Worm (Caenorhabditis elegans): Measurements from ENCODE around the gene F48G7.13.

Gene F48G7.13

ce11 chrV:642750-643149 is 27.4 kb downstream of the F48G7.13 start, which contains the start of gene nhr-190:
nhr-190 (minus strand) TSS chrV:642924.
- no peak for TF ChIP-seq unc-62 (GFP tag; optimal IDR thresholded peaks at IDR 0.05)

ce11 chrV:646129-646528 is 30.8 kb downstream of the F48G7.13 start, which contains the start of gene F48G7.12:
F48G7.12 (minus strand) TSS chrV:646229.
- TF ChIP-seq unc-62 (GFP tag; optimal IDR thresholded peaks at IDR 0.05), result no peak

ce11 chrV:646888-647287 is 31.5 kb downstream of the F48G7.13 start, which contains the start of gene ugt-42:
ugt-42 (plus strand) TSS chrV:647188.
- TF ChIP-seq unc-62 (GFP tag; optimal IDR thresholded peaks at IDR 0.05), result no peak

DNA sequence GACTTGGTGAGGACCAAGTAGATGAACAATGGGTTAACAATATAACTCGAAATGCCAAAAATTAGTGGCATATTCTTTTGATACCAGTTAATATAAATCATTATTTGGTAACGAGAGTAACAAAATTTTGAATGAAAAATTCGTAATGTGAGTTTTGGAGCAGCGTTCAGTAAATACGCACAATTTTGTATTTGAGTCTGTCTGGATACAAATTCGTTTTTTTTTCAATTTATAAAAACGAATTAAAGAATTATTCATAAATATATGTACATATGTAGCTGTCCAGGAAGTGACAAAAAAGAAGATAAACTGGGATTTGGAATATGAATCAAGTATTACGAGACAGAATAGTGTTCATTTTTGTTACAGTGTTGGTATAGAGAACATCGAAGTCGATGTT is 37.6 kb downstream of the F48G7.13 start, which contains the start of gene srj-5:
srj-5 (minus strand) TSS at position 101 of the 400 bp plus-strand sequence.
- TF ChIP-seq unc-62 (GFP tag; optimal IDR thresholded peaks at IDR 0.05), result no peak

DNA sequence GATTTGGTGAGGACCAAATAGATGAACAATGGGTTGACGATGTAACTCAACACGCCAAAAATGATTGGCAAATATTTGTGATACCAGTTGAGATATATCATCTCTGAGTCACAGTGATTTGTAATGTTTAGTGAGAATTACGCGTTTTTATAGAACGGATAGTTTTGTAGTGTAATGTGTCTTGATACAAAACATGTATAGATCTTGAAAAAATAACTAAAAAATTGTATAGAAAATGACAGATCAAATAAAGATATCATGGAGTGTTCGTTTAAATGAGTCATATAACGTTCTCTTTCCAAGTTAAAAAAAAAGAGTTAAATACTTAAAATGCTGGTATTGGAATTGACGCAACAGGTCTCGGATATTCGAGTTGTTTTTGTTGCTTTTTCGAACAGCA is 39.0 kb downstream of the F48G7.13 start, which contains the start of gene srj-6:
srj-6 (minus strand) TSS at position 101 of the 400 bp plus-strand sequence.
- no peak for TF ChIP-seq unc-62 (GFP tag; optimal IDR thresholded peaks at IDR 0.05)

DNA sequence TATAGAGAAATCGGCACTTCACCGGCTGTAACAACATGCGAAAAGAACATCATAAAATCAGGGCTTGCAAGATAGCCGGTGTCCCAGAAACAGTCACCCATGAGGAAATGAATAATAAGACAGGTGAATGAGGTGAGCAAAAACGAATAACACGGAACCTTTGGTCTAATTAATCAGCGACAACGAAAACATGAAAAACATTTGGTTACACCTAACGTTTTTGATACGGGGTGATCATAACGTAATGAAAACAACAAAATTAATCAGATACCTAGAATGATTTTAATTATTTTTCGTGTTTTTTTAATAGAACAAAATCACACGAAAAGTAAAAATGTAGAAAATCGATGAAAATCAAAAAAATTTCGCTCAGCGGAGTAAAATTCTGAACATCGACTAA is 40.4 kb downstream of the F48G7.13 start, which contains the start of gene srh-245:
srh-245 (minus strand) TSS at position 101 of the 400 bp plus-strand sequence.
- no peak for TF ChIP-seq unc-62 (GFP tag; optimal IDR thresholded peaks at IDR 0.05)

DNA sequence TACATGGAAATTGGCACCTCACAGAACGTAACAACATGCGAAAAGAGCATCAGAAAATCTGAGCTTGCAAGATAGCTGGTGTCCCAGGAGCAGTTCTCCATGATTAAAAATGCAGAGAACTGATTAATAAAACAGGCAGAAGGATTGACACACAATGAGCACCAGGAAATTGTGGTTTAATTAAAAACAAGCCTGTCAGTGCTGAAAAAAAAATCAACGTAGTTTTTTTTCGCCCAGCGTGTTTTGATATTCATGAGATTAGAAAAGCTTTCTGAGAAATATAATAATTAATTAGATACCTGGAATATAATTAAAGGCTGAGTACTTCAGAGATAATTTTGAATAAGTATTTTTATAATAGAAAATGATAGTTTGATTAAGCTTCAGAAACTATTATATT is 42.3 kb downstream of the F48G7.13 start, which contains the start of gene srh-246:
srh-246 (minus strand) TSS at position 101 of the 400 bp plus-strand sequence.
- no peak for TF ChIP-seq unc-62 (GFP tag; optimal IDR thresholded peaks at IDR 0.05)

DNA sequence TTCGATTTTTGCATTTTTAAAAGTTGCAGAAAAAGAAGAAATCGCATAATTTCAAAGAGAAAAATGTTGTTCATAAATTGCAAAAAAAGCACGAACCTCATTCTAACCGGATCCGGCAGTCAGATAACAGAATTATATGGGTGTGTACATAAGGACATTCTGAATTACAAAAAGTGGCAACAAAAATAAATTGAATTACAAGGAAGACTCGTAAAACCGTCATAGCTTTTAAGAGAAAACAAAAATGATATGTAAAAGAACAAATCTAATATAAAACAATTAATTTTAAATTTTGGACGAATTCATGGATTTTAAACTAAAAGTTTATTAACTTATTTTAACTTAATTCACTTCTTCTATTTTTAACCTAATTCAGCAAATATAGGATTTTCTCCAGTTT is 44.8 kb downstream of the F48G7.13 start, which contains the start of gene F31F4.17:
F31F4.17 (minus strand) TSS at position 101 of the 400 bp plus-strand sequence.
- no peak for TF ChIP-seq unc-62 (GFP tag; optimal IDR thresholded peaks at IDR 0.05)

DNA sequence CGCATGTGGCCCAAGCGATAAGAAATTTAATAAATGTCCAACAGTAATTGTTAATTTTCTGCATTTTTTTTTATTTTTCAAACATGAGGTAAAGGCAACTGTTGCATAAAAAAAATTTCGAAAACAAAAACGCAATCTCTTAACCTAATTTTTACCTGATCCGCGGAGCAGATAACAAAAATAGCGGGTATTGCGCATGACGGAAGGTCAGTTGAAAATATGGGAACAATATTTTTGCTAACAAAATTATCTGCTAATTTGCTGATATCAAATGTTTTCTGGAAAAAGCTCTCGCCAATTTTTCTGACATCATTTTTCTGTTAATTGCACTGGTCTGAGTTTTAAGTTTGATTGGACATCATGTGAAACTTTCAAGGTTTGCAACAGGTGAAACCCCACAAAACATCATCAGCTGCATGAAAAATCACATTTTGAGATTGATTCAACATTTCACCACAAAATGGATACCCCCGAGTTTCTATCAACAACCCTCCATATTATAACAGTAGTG is 49.0 kb downstream of the F48G7.13 start, which contains the start of the genes F31F4.11 and srh-266:
F31F4.11 (minus strand) TSS at position 101 of the 511 bp plus-strand sequence.
srh-266 (plus strand) TSS at position 461 of the 511 bp plus-strand sequence.
- no peak for TF ChIP-seq unc-62 (GFP tag; optimal IDR thresholded peaks at IDR 0.05)
